Fruit fly (Drosophila melanogaster) whole organism, embryonic: Measurements from ENCODE around the gene H2.0.

ENCODE experiments used
- CG13296 ChIP-seq: fragments of 200-800 bp; sonication (Bioruptor generic); optimal IDR thresholded peaks from 3 replicates; lab custom pipeline; 2018; ENCODE audit warnings: missing biosample characterization, mild to moderate bottlenecking, missing genetic modification characterization
- CG13624 ChIP-seq: fragments of 200-800 bp; sonication (Bioruptor generic); optimal IDR thresholded peaks from 2 replicates; lab custom pipeline; 2016; ENCODE audit warnings: missing biosample characterization, missing genetic modification characterization
- Sry-δ ChIP-seq: fragments of 200-800 bp; sonication (Bioruptor generic); optimal IDR thresholded peaks from 2 replicates; lab custom pipeline; 2016; ENCODE audit warnings: missing biosample characterization, missing genetic modification characterization
- al ChIP-seq: fragments of 200-800 bp; sonication (Bioruptor generic); IDR thresholded peaks from 2 replicates; pipeline ENCODE4 v1.3.6; 2022; ENCODE audit warnings: missing biosample characterization, missing genetic modification characterization
- crol ChIP-seq: fragments of 200-800 bp; sonication (Bioruptor generic); IDR thresholded peaks from 2 replicates; pipeline ENCODE4 v1.3.6; 2022; ENCODE audit warnings: missing biosample characterization, missing genetic modification characterization
- lov ChIP-seq, 2 experiments: fragments of 200-800 bp in 1 of 2; fragments of >200 bp in 1 of 2; sonication (Bioruptor generic) in 1 of 2; IDR thresholded peaks in 1 of 2; optimal IDR thresholded peaks in 1 of 2; 2 replicates in 1 of 2; 3 replicates in 1 of 2; pipeline versions ENCODE4 v1.3.6 to Lab custom; 2017 to 2022; ENCODE audit warnings: missing biosample characterization in 1 of 2, missing genetic modification characterization in 1 of 2
- pros ChIP-seq: fragments of 200-800 bp; sonication (Bioruptor generic); optimal IDR thresholded peaks from 3 replicates; lab custom pipeline; 2019; ENCODE audit warnings: missing biosample characterization, mild to moderate bottlenecking, missing genetic modification characterization, moderate library complexity
- sqz ChIP-seq: fragments of 200-800 bp; sonication (Bioruptor generic); optimal IDR thresholded peaks from 3 replicates; lab custom pipeline; 2018; ENCODE audit warnings: missing biosample characterization, mild to moderate bottlenecking, missing genetic modification characterization
- zfh2 ChIP-seq: fragments of 200-800 bp; sonication (Bioruptor generic); optimal IDR thresholded peaks from 2 replicates; lab custom pipeline; 2016; ENCODE audit warnings: missing biosample characterization, missing genetic modification characterization

DNA sequence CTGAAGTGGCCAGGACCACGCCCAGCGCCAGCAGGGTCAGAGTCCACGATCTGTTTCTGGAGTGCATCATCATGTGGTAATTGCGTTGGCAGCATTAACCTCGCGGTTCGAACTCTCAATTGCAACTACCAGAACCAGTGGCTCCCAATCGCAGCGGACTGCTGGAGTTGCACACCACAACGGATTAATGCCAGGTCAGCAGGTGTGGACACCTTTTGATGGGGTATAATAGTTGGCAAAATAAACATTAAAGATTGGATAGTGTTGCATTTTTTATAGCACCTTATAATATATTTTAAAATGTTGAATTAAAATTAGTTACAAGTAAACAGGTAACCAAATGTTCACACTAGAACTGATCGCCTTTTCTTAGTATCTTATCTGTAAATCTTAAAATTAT is 55.0 kb downstream of the H2.0 start:
- TF ChIP-seq sqz, result no peak
- TF ChIP-seq lov (optimal IDR thresholded peaks at IDR 0.05; lab: Kevin White, UChicago), result no peak
- TF ChIP-seq lov (GFP tag; IDR thresholded peaks at IDR 0.05; lab: Robert Waterston, UW), result no peak
- TF ChIP-seq pros (GFP tag; lab: Kevin White, UChicago), result no peak
- no peak for TF ChIP-seq CG13296 (GFP tag; lab: Kevin White, UChicago)
- TF ChIP-seq Sry-δ (GFP tag; lab: Kevin White, UChicago), result no peak
- TF ChIP-seq al, result no peak
- TF ChIP-seq crol (GFP tag; lab: Robert Waterston, UW), result no peak
- no peak for TF ChIP-seq CG13624 (GFP tag; lab: Kevin White, UChicago)
- no peak for TF ChIP-seq zfh2
